Worm (Caenorhabditis elegans): Measurements from ENCODE around the gene Y43F8B.3.

DNA sequence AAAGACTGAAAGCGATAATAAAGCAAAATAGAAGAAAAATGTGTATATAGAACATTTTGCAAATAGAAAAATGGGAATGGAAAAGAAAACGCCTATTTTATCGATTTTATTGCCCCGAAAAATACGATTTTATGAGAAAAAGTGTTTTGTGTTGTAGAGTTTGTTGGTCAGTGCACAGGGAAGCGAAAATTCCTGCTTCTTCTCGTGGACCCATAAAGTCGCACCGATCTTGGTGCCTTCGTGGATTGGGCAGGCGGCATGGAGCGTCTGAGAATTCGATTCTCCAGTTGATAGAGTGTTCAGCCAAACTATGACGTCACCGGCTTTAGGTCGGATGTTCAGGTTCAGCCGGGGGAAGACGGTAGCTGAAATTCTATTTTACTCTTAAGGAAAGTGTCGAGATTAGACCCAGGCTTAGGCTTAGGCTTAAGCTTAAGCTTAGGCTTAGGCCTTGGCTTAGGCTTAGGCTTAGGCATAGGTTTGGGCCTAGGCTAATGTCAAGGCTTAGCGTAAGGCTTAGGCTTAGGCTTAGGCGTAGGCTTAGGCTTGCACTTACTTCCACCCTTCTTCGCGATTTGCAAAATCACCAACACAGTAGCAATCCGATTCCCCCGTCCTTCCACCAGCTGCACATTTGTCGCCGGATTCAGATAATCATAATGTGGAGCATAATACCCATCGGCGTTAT lies 9.5 kb downstream of the Y43F8B.3 start, which contains the start of gene Y43F8B.19:
- TF ChIP-seq nhr-23 (tag; optimal IDR thresholded peaks at IDR 0.05) (no peak), snpc-4 (tag; optimal IDR thresholded peaks at IDR 0.05) (no peak), unc-62 (GFP tag; optimal IDR thresholded peaks at IDR 0.05) (no peak), elt-1 (tag; optimal IDR thresholded peaks at IDR 0.05) (no peak), nhr-12 (tag; optimal IDR thresholded peaks at IDR 0.05) (no peak), sma-3 (GFP tag; optimal IDR thresholded peaks at IDR 0.05) (no peak)
